Worm (Caenorhabditis elegans): ENCODE measurements around the gene F15A4.10.

F15A4.10 gene

ce11 chrII:12485060-12485459 is at the start of gene F15A4.10:
TSS of gene F15A4.10 (minus strand) at chrII:12485160.
- no peak for TF ChIP-seq snpc-4 (tag; optimal IDR thresholded peaks at IDR 0.05)
- no peak for TF ChIP-seq bed-3 (GFP tag; optimal IDR thresholded peaks at IDR 0.05)
- TF ChIP-seq unc-62 (GFP tag; optimal IDR thresholded peaks at IDR 0.05): no peak
- TF ChIP-seq M03D4.4 (tag; optimal IDR thresholded peaks at IDR 0.05): no peak
- no peak for TF ChIP-seq lin-13 (tag; optimal IDR thresholded peaks at IDR 0.05)
- no peak for TF ChIP-seq ceh-39 (tag; optimal IDR thresholded peaks at IDR 0.05)
- no peak for TF ChIP-seq nhr-76 (tag; optimal IDR thresholded peaks at IDR 0.05)
- no peak for TF ChIP-seq ceh-83 (GFP tag; optimal IDR thresholded peaks at IDR 0.05)

- TF ChIP-seq flh-1 (GFP tag; optimal IDR thresholded peaks at IDR 0.05): no peak
- no peak for TF ChIP-seq drap-1 (GFP tag; optimal IDR thresholded peaks at IDR 0.05)
- TF ChIP-seq mab-5 (tag; optimal IDR thresholded peaks at IDR 0.05): no peak
- TF ChIP-seq snpc-4 (tag; optimal IDR thresholded peaks at IDR 0.05): no peak
- no peak for TF ChIP-seq blmp-1 (tag; optimal IDR thresholded peaks at IDR 0.05)
- TF ChIP-seq cnd-1 (tag; optimal IDR thresholded peaks at IDR 0.05): no peak
- no peak for TF ChIP-seq pha-4 (tag; optimal IDR thresholded peaks at IDR 0.05)
- TF ChIP-seq ceh-39 (tag; optimal IDR thresholded peaks at IDR 0.05): no peak
- no peak for TF ChIP-seq ztf-11 (tag; optimal IDR thresholded peaks at IDR 0.05)
- TF ChIP-seq sptf-1 (tag; optimal IDR thresholded peaks at IDR 0.05): no peak
- TF ChIP-seq mls-2 (tag; optimal IDR thresholded peaks at IDR 0.05): no peak
- no peak for TF ChIP-seq mep-1 (tag; optimal IDR thresholded peaks at IDR 0.05)
- TF ChIP-seq elt-1 (tag; optimal IDR thresholded peaks at IDR 0.05; ENCODE audit: borderline replicate concordance, insufficient read depth): no peak
- TF ChIP-seq elt-3 (tag; optimal IDR thresholded peaks at IDR 0.05): no peak
Measured at ce11 chrII:12530958-12531357, 46.0 kb upstream of the F15A4.10 start, which contains the start of gene srx-120. TSS of gene srx-120 (plus strand) at chrII:12531258.

ce11 chrII:12527947-12528346 is 43.0 kb upstream of the F15A4.10 start, which contains the start of gene srx-119:
TSS of gene srx-119 (plus strand) at chrII:12528247.
- TF ChIP-seq ceh-83 (GFP tag; optimal IDR thresholded peaks at IDR 0.05): no peak
- no peak for TF ChIP-seq nhr-12 (tag; optimal IDR thresholded peaks at IDR 0.05)
- no peak for TF ChIP-seq sptf-1 (tag; optimal IDR thresholded peaks at IDR 0.05)
- no peak for TF ChIP-seq unc-39 (tag; optimal IDR thresholded peaks at IDR 0.05)
- no peak for TF ChIP-seq tbx-8 (GFP tag; optimal IDR thresholded peaks at IDR 0.05)
- TF ChIP-seq nhr-76 (tag; optimal IDR thresholded peaks at IDR 0.05): no peak

DNA sequence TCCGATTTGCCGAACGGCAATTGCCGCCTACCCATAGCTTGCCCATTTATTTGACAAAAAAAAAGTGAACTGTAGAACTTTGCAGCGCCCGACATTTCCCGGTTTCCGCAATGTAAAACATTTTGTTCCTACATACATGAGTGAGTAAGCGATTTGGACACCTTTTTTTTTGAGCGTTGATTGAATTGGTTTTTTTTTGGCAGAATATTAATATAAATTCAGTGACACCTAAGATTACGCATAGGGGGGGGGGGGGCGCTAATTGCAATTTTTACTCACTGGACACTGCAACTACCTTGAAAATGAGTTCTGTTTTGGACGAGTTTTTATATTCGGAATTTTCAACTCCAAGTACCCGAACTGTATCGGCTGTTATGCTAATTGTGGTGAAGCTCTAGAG is 40.6 kb upstream of the F15A4.10 start, which contains the start of gene srx-118:
Gene srx-118 (plus strand): TSS at position 301 of the 400 bp plus-strand sequence.
- TF ChIP-seq ceh-83 (GFP tag; optimal IDR thresholded peaks at IDR 0.05) (no peak), nhr-12 (tag; optimal IDR thresholded peaks at IDR 0.05) (no peak), unc-120 (tag; optimal IDR thresholded peaks at IDR 0.05; ENCODE audit: poor library complexity, severe bottlenecking) (no peak), snpc-4 (tag; optimal IDR thresholded peaks at IDR 0.05) (no peak), unc-62 (GFP tag; optimal IDR thresholded peaks at IDR 0.05) (no peak), ces-1 (GFP tag; optimal IDR thresholded peaks at IDR 0.05) (no peak), unc-39 (tag; optimal IDR thresholded peaks at IDR 0.05) (no peak), lin-32 (GFP tag; optimal IDR thresholded peaks at IDR 0.05) (no peak), nhr-28 (tag; optimal IDR thresholded peaks at IDR 0.05) (no peak), nhr-2 (tag; optimal IDR thresholded peaks at IDR 0.05) (no peak), elt-3 (tag; optimal IDR thresholded peaks at IDR 0.05) (no peak), zip-8 (tag; optimal IDR thresholded peaks at IDR 0.05) (no peak), mep-1 (tag; optimal IDR thresholded peaks at IDR 0.05) (no peak), cnd-1 (tag; optimal IDR thresholded peaks at IDR 0.05) (no peak), blmp-1 (tag; optimal IDR thresholded peaks at IDR 0.05) (no peak), flh-1 (GFP tag; optimal IDR thresholded peaks at IDR 0.05) (no peak), ceh-39 (tag; optimal IDR thresholded peaks at IDR 0.05) (no peak), nhr-76 (tag; optimal IDR thresholded peaks at IDR 0.05) (no peak), hlh-1 (tag; optimal IDR thresholded peaks at IDR 0.05) (no peak), lin-13 (tag; optimal IDR thresholded peaks at IDR 0.05) (no peak)

DNA sequence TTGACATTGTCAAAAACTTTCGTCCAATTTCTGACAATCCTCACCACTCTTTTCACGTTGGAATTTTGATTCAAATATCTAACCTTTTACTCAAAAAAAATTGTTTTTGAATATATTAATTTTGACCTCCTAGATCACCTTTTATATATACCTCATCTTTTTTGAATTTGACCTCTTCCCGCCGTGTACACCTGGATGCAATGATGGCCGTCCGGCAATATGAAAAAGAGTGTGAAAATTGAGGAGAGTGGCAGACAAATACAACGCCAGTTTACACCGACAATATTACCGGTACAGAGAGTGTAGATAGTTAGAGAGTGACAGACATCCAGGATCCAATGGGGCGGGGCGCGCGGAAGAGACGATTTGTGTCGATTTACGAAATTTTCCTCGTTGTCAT is 34.7 kb upstream of the F15A4.10 start, which contains the start of gene ceh-99:
Gene ceh-99 (plus strand): TSS at position 366 of the 400 bp plus-strand sequence.
- TF ChIP-seq sptf-1 (tag; optimal IDR thresholded peaks at IDR 0.05) (no peak), elt-1 (tag; optimal IDR thresholded peaks at IDR 0.05; ENCODE audit: borderline replicate concordance, insufficient read depth) (no peak), lsy-2 (tag; optimal IDR thresholded peaks at IDR 0.05) (no peak), pha-4 (tag; optimal IDR thresholded peaks at IDR 0.05) (no peak), M03D4.4 (tag; optimal IDR thresholded peaks at IDR 0.05) (no peak), snpc-4 (tag; optimal IDR thresholded peaks at IDR 0.05) (no peak), hlh-1 (tag; optimal IDR thresholded peaks at IDR 0.05) (no peak), tbx-8 (GFP tag; optimal IDR thresholded peaks at IDR 0.05) (no peak), ceh-83 (GFP tag; optimal IDR thresholded peaks at IDR 0.05) (no peak), unc-120 (tag; optimal IDR thresholded peaks at IDR 0.05; ENCODE audit: poor library complexity, severe bottlenecking) (no peak)

Data from whole organism, mixed stage, embryonic.